Fruit fly (Drosophila melanogaster) whole organism, embryonic: ENCODE data around the gene ksr.

Experiments
- ATbp ChIP-seq: fragments of 200-800 bp; sonication (Bioruptor generic); optimal IDR thresholded peaks from 2 replicates; lab custom pipeline; 2017; ENCODE audit warnings: missing biosample characterization, mild to moderate bottlenecking, missing genetic modification characterization, missing genetic modification reagents
- BEAF-32 ChIP-seq: fragments of 200-800 bp; sonication (Bioruptor generic); optimal IDR thresholded peaks from 3 replicates; lab custom pipeline; 2017; ENCODE audit warnings: missing biosample characterization, missing genetic modification characterization, mild to moderate bottlenecking, moderate library complexity, missing genetic modification reagents
- CG12659 ChIP-seq: fragments of 200-800 bp; sonication (Bioruptor generic); optimal IDR thresholded peaks from 3 replicates; lab custom pipeline; 2017; ENCODE audit warnings: mild to moderate bottlenecking, missing biosample characterization, missing genetic modification reagents, missing genetic modification characterization
- CG13287 ChIP-seq: fragments of 200-800 bp; sonication (Bioruptor generic); IDR thresholded peaks from 2 replicates; pipeline ENCODE4 v1.3.6; 2022; ENCODE audit warnings: missing biosample characterization, missing genetic modification characterization; ENCODE audit not compliant: partially characterized antibody
- CG15514 ChIP-seq: fragments of 200-800 bp; sonication (Bioruptor generic); optimal IDR thresholded peaks from 3 replicates; lab custom pipeline; 2017; ENCODE audit warnings: missing biosample characterization, missing genetic modification characterization, mild to moderate bottlenecking, moderate library complexity, missing genetic modification reagents
- CG1603 ChIP-seq: fragments of 200-800 bp; sonication (Bioruptor generic); optimal IDR thresholded peaks from 2 replicates; lab custom pipeline; 2019; ENCODE audit warnings: missing biosample characterization, mild to moderate bottlenecking, missing genetic modification characterization, moderate library complexity
- CG6272 ChIP-seq: fragments of 200-800 bp; sonication (Bioruptor generic); IDR thresholded peaks from 2 replicates; pipeline ENCODE4 v1.3.6; 2022; ENCODE audit warnings: missing biosample characterization, missing genetic modification characterization
- CG6683 ChIP-seq: fragments of 200-800 bp; sonication (Bioruptor generic); optimal IDR thresholded peaks from 2 replicates; lab custom pipeline; 2017; ENCODE audit warnings: missing biosample characterization, mild to moderate bottlenecking, missing genetic modification characterization, missing genetic modification reagents
- CG8290 ChIP-seq, 3 experiments: fragments of 200-800 bp; sonication (Bioruptor generic); optimal IDR thresholded peaks; 2 replicates each; lab custom pipeline; 2016 to 2019; ENCODE audit warnings: missing biosample characterization in 3 of 3, missing genetic modification characterization in 3 of 3, mild to moderate bottlenecking in 2 of 3, moderate library complexity in 1 of 3
- CG9797 ChIP-seq: fragments of 200-800 bp; sonication (Bioruptor generic); optimal IDR thresholded peaks from 3 replicates; lab custom pipeline; 2018; ENCODE audit warnings: missing biosample characterization, mild to moderate bottlenecking, missing genetic modification characterization
- D ChIP-seq, 2 experiments: fragments of 200-800 bp in 1 of 2; fragments of >200 bp in 1 of 2; sonication (Bioruptor generic) in 1 of 2; optimal IDR thresholded peaks; 2 replicates in 1 of 2; 3 replicates in 1 of 2; lab custom pipeline; 2017; ENCODE audit warnings: mild to moderate bottlenecking in 1 of 2, missing biosample characterization in 1 of 2, missing genetic modification characterization in 1 of 2, missing genetic modification reagents in 1 of 2
- Dad ChIP-seq: fragments of 200-800 bp; sonication (Bioruptor generic); optimal IDR thresholded peaks from 3 replicates; lab custom pipeline; 2016; ENCODE audit warnings: missing biosample characterization, missing genetic modification characterization
- Dp ChIP-seq: fragments of 200-800 bp; sonication (Bioruptor generic); optimal IDR thresholded peaks from 2 replicates; lab custom pipeline; 2018; ENCODE audit warnings: missing biosample characterization, mild to moderate bottlenecking, missing genetic modification characterization, moderate library complexity
- Ets97D ChIP-seq: fragments of 200-800 bp; sonication (Bioruptor generic); optimal IDR thresholded peaks from 3 replicates; lab custom pipeline; 2016; ENCODE audit warnings: missing biosample characterization, missing genetic modification characterization
- HLH4C ChIP-seq: fragments of 200-800 bp; sonication (Bioruptor generic); IDR thresholded peaks from 3 replicates; pipeline ENCODE4 v1.3.6; 2022; ENCODE audit warnings: missing biosample characterization, missing genetic modification characterization; ENCODE audit not compliant: partially characterized antibody
- HmgZ ChIP-seq: fragments of 200-800 bp; sonication (Bioruptor generic); optimal IDR thresholded peaks from 2 replicates; lab custom pipeline; 2018; ENCODE audit warnings: missing biosample characterization, mild to moderate bottlenecking, missing genetic modification characterization
- Hr78 ChIP-seq, 2 experiments: fragments of 200-800 bp in 1 of 2; fragments of >200 bp in 1 of 2; sonication (Bioruptor generic) in 1 of 2; optimal IDR thresholded peaks; 2 replicates each; lab custom pipeline; 2017 to 2019; ENCODE audit warnings: missing biosample characterization in 2 of 2, missing genetic modification characterization in 2 of 2, mild to moderate bottlenecking in 1 of 2, moderate library complexity in 1 of 2
- MBD-R2 ChIP-seq: fragments of 200-800 bp; sonication (Bioruptor generic); IDR thresholded peaks from 2 replicates; pipeline ENCODE4 v1.3.6; 2022; ENCODE audit warnings: missing biosample characterization, missing genetic modification characterization
- Mes4 ChIP-seq: fragments of 200-800 bp; sonication (Bioruptor generic); optimal IDR thresholded peaks from 2 replicates; lab custom pipeline; 2016; ENCODE audit warnings: missing biosample characterization, missing genetic modification characterization
- NK7.1 ChIP-seq: fragments of 200-800 bp; sonication (Bioruptor generic); optimal IDR thresholded peaks from 3 replicates; lab custom pipeline; 2016; ENCODE audit warnings: missing biosample characterization, missing genetic modification characterization
- Nf-YC ChIP-seq: fragments of 200-800 bp; optimal IDR thresholded peaks from 3 replicates; lab custom pipeline; 2019; ENCODE audit warnings: missing biosample characterization, mild to moderate bottlenecking, missing genetic modification characterization, moderate library complexity
- Pdp1 ChIP-seq, 2 experiments: fragments of 200-800 bp; sonication (Bioruptor generic); optimal IDR thresholded peaks; 3 replicates each; lab custom pipeline; 2016; ENCODE audit warnings: missing biosample characterization in 2 of 2, missing genetic modification characterization in 2 of 2, mild to moderate bottlenecking in 1 of 2, moderate library complexity in 1 of 2
- Scr ChIP-seq: fragments of 200-800 bp; sonication (Bioruptor generic); IDR thresholded peaks from 2 replicates; pipeline ENCODE4 v1.3.6; 2022; ENCODE audit warnings: missing biosample characterization, missing genetic modification characterization; ENCODE audit not compliant: partially characterized antibody
- Stat92E ChIP-seq, 3 experiments: fragments of >200 bp in 2 of 3; fragments of 200-800 bp in 1 of 3; sonication (Bioruptor generic) in 1 of 3; optimal IDR thresholded peaks; 2 replicates each; lab custom pipeline; 2017 to 2019; ENCODE audit warnings: missing biosample characterization in 3 of 3, missing genetic modification characterization in 3 of 3, mild to moderate bottlenecking in 1 of 3, moderate library complexity in 1 of 3
- Usf ChIP-seq: fragments of 200-800 bp; sonication (Bioruptor generic); optimal IDR thresholded peaks from 2 replicates; lab custom pipeline; 2017; ENCODE audit warnings: missing genotype, missing biosample characterization, missing genetic modification characterization
- YL-1 ChIP-seq: fragments of 200-800 bp; sonication (Bioruptor generic); optimal IDR thresholded peaks from 3 replicates; lab custom pipeline; 2017; ENCODE audit warnings: missing biosample characterization, mild to moderate bottlenecking, missing genetic modification characterization
- bcd ChIP-seq: fragments of 200-800 bp; sonication (Bioruptor generic); optimal IDR thresholded peaks from 2 replicates; lab custom pipeline; 2017; ENCODE audit warnings: missing biosample characterization, mild to moderate bottlenecking, missing genetic modification characterization
- btn ChIP-seq: fragments of 200-800 bp; sonication (Bioruptor generic); optimal IDR thresholded peaks from 2 replicates; lab custom pipeline; 2016; ENCODE audit warnings: missing biosample characterization, missing genetic modification characterization
- crp ChIP-seq, 2 experiments: fragments of 200-800 bp; sonication (Bioruptor generic); optimal IDR thresholded peaks; 2 replicates in 1 of 2; 3 replicates in 1 of 2; lab custom pipeline; 2017; ENCODE audit warnings: missing biosample characterization in 2 of 2, missing genetic modification characterization in 2 of 2, mild to moderate bottlenecking in 1 of 2, moderate library complexity in 1 of 2
- esg ChIP-seq: fragments of 200-800 bp; sonication (Bioruptor generic); conservative IDR thresholded peaks from 2 replicates; pipeline ENCODE4 v1.3.6; 2022; ENCODE audit warnings: missing biosample characterization, missing genetic modification characterization
- ewg ChIP-seq: fragments of 200-800 bp; sonication (Bioruptor generic); optimal IDR thresholded peaks from 3 replicates; lab custom pipeline; 2017; ENCODE audit warnings: mild to moderate bottlenecking, missing biosample characterization, missing genetic modification reagents, missing genetic modification characterization
- fd64A ChIP-seq: fragments of 200-800 bp; sonication (Bioruptor generic); optimal IDR thresholded peaks from 3 replicates; lab custom pipeline; 2018; ENCODE audit warnings: missing biosample characterization, mild to moderate bottlenecking, missing genetic modification characterization
- ftz-f1 ChIP-seq: fragments of 200-800 bp; sonication (Bioruptor generic); optimal IDR thresholded peaks from 2 replicates; lab custom pipeline; 2016; ENCODE audit warnings: missing biosample characterization, missing genetic modification characterization
- h ChIP-seq: fragments of >200 bp; optimal IDR thresholded peaks from 2 replicates; lab custom pipeline; 2017
- hb ChIP-seq: fragments of 200-800 bp; sonication (Bioruptor generic); IDR thresholded peaks from 3 replicates; pipeline ENCODE4 v1.3.6; 2022; ENCODE audit warnings: missing biosample characterization, missing genetic modification characterization; ENCODE audit not compliant: partially characterized antibody
- insv ChIP-seq, 2 experiments: fragments of 200-800 bp; sonication (Bioruptor generic); optimal IDR thresholded peaks; 3 replicates each; lab custom pipeline; 2016 to 2018; ENCODE audit warnings: missing biosample characterization in 2 of 2, missing genetic modification characterization in 2 of 2
- nmo ChIP-seq: fragments of 200-800 bp; sonication (Bioruptor generic); optimal IDR thresholded peaks from 2 replicates; lab custom pipeline; 2018; ENCODE audit warnings: missing biosample characterization, mild to moderate bottlenecking, missing genetic modification characterization, moderate library complexity
- nom ChIP-seq: fragments of 200-800 bp; sonication (Bioruptor generic); optimal IDR thresholded peaks from 2 replicates; lab custom pipeline; 2017; ENCODE audit warnings: missing biosample characterization, missing genetic modification characterization, mild to moderate bottlenecking, moderate library complexity, missing genetic modification reagents
- odd ChIP-seq: fragments of 200-800 bp; sonication (Bioruptor generic); optimal IDR thresholded peaks from 2 replicates; lab custom pipeline; 2017; ENCODE audit warnings: missing biosample characterization, mild to moderate bottlenecking, missing genetic modification characterization
- phol ChIP-seq: fragments of 200-800 bp; sonication (Bioruptor generic); optimal IDR thresholded peaks from 3 replicates; lab custom pipeline; 2018; ENCODE audit warnings: missing biosample characterization, mild to moderate bottlenecking, missing genetic modification characterization, moderate library complexity
- pzg ChIP-seq: fragments of 200-800 bp; sonication (Bioruptor generic); optimal IDR thresholded peaks from 3 replicates; lab custom pipeline; 2018; ENCODE audit warnings: missing biosample characterization, mild to moderate bottlenecking, missing genetic modification characterization, moderate library complexity
- row ChIP-seq: fragments of 200-800 bp; sonication (Bioruptor generic); IDR thresholded peaks from 3 replicates; pipeline ENCODE4 v1.3.6; 2022; ENCODE audit warnings: missing biosample characterization, missing genetic modification characterization
- sqz ChIP-seq: fragments of 200-800 bp; sonication (Bioruptor generic); optimal IDR thresholded peaks from 3 replicates; lab custom pipeline; 2018; ENCODE audit warnings: missing biosample characterization, mild to moderate bottlenecking, missing genetic modification characterization
- stwl ChIP-seq: fragments of 200-800 bp; sonication (Bioruptor generic); optimal IDR thresholded peaks from 3 replicates; lab custom pipeline; 2018; ENCODE audit warnings: missing biosample characterization, mild to moderate bottlenecking, missing genetic modification characterization, moderate library complexity
- trem ChIP-seq: fragments of 200-800 bp; optimal IDR thresholded peaks from 3 replicates; lab custom pipeline; 2019; ENCODE audit warnings: missing biosample characterization, mild to moderate bottlenecking, missing genetic modification characterization, moderate library complexity
- zen ChIP-seq: fragments of 200-800 bp; sonication (Bioruptor generic); optimal IDR thresholded peaks from 3 replicates; lab custom pipeline; 2018; ENCODE audit warnings: missing biosample characterization, mild to moderate bottlenecking, missing genetic modification characterization, moderate library complexity

The ksr gene

dm6 chr3R:5466875-5467274 lies 16.8 kb downstream of the ksr start, which contains the start of gene RpL35A (continued):
- TF ChIP-seq zen (tag; lab: Kevin White, UChicago): peak; percentile 50
- TF ChIP-seq esg: no peak
- peak; percentile 80 for TF ChIP-seq bcd (GFP tag; lab: Kevin White, UChicago)
- TF ChIP-seq btn (GFP tag; lab: Kevin White, UChicago): peak; percentile 61
- peak; percentile 50 for TF ChIP-seq ewg (GFP tag; lab: Kevin White, UChicago)
- TF ChIP-seq CG6272 (GFP tag; lab: Robert Waterston, UW): no peak
- TF ChIP-seq ATbp (GFP tag; lab: Kevin White, UChicago): peak; percentile 67
- TF ChIP-seq sqz (GFP tag; lab: Kevin White, UChicago): no peak
- no peak for TF ChIP-seq ftz-f1 (GFP tag; lab: Kevin White, UChicago)
- TF ChIP-seq Hr78 (GFP tag; optimal IDR thresholded peaks at IDR 0.05; lab: Kevin White, UChicago): no peak
- TF ChIP-seq Mes4: peak; percentile 85
- no peak for TF ChIP-seq hb (GFP tag; lab: Robert Waterston, UW)

- TF ChIP-seq crp (GFP tag; optimal IDR thresholded peaks at IDR 0.05; lab: Kevin White, UChicago) (peak in 1 of 2 experiments; percentile 61), Usf (GFP tag; lab: Kevin White, UChicago) (no peak), Pdp1 (GFP tag; optimal IDR thresholded peaks at IDR 0.05; lab: Kevin White, UChicago) (peak in 1 of 2 experiments; percentile 42), trem (tag; lab: Kevin White, UChicago) (peak; percentile 44), h (lab: Kevin White, UChicago) (no peak), MBD-R2 (peak; percentile 60), CG8290 (GFP tag; optimal IDR thresholded peaks at IDR 0.05; lab: Kevin White, UChicago) (no peak), CG8290 (tag; optimal IDR thresholded peaks at IDR 0.05; lab: Kevin White, UChicago) (peak in 1 of 2 experiments; percentile 33), odd (GFP tag; lab: Kevin White, UChicago) (no peak), HmgZ (peak; percentile 24), nom (peak; percentile 44), nmo (GFP tag; lab: Kevin White, UChicago) (peak; percentile 7), CG13287 (GFP tag; lab: Robert Waterston, UW) (peak; percentile 11; the same call in 1 of the 2 replicates), CG6683 (GFP tag; lab: Kevin White, UChicago) (no peak), CG1603 (tag; lab: Kevin White, UChicago) (peak; percentile 47), D (optimal IDR thresholded peaks at IDR 0.05; lab: Kevin White, UChicago) (peak; percentile 0), D (GFP tag; optimal IDR thresholded peaks at IDR 0.05; lab: Kevin White, UChicago) (no peak), Dp (GFP tag; lab: Kevin White, UChicago) (peak; percentile 51), CG12659 (peak; percentile 55), insv (GFP tag; optimal IDR thresholded peaks at IDR 0.05; lab: Kevin White, UChicago) (peak in 1 of 2 experiments; percentile 61), Stat92E (GFP tag; optimal IDR thresholded peaks at IDR 0.05; lab: Kevin White, UChicago) (no peak), fd64A (no peak), HLH4C (GFP tag; lab: Robert Waterston, UW) (no peak), Nf-YC (tag; lab: Kevin White, UChicago) (peak; percentile 76), row (GFP tag; lab: Robert Waterston, UW) (0 out of 3 replicates have a peak, but pooled peaks have one; percentile 20), stwl (peak; percentile 60), pzg (GFP tag; lab: Kevin White, UChicago) (peak; percentile 78), Ets97D (peak; percentile 31), CG15514 (GFP tag; lab: Kevin White, UChicago) (peak; percentile 13), Dad (GFP tag; lab: Kevin White, UChicago) (no peak), BEAF-32 (peak; percentile 28), Scr (GFP tag; lab: Robert Waterston, UW) (0 out of 2 replicates have a peak, but pooled peaks have one; percentile 13), CG9797 (peak; percentile 69), NK7.1 (GFP tag; lab: Kevin White, UChicago) (no peak), phol (tag; lab: Kevin White, UChicago) (peak; percentile 8), YL-1 (GFP tag; lab: Kevin White, UChicago) (peak; percentile 42)
These were observed 19.2 kb downstream of the ksr start, which contains the start of gene PEK for dm6 chr3R:5464481-5464880. Gene PEK (minus strand): TSS chr3R:5464753.
